Worm (Caenorhabditis elegans) whole organism, L1 larva: ENCODE data around the gene C01G5.7.

ENCODE experiments used
- C34B4.2 ChIP-seq: sonication (generic microtip); optimal IDR thresholded peaks from 2 replicates; lab custom pipeline; 2017; ENCODE audit warnings: mild to moderate bottlenecking, missing genetic modification characterization, missing compliant biosample characterization
- ama-1 ChIP-seq: fragments of 150-350 bp; optimal IDR thresholded peaks from 2 replicates; lab custom pipeline; 2014
- blmp-1 ChIP-seq: fragments of 150-350 bp; optimal IDR thresholded peaks from 2 replicates; lab custom pipeline; 2014; ENCODE audit warnings: missing biosample characterization, missing genetic modification characterization
- ceh-82 ChIP-seq, 3 experiments: fragments of 150-350 bp in 1 of 3; sonication (generic microtip) in 2 of 3; optimal IDR thresholded peaks; 2 replicates each; lab custom pipeline; 2014 to 2017; ENCODE audit warnings: missing biosample characterization in 3 of 3, missing genetic modification characterization in 3 of 3
- ces-1 ChIP-seq: fragments of 150-350 bp; optimal IDR thresholded peaks from 2 replicates; lab custom pipeline; 2014; ENCODE audit warnings: missing biosample characterization, missing genetic modification reagents, missing genetic modification characterization
- egl-27 ChIP-seq, 2 experiments: fragments of 150-350 bp in 1 of 2; sonication (generic microtip); optimal IDR thresholded peaks; 3 replicates each; lab custom pipeline; 2017 to 2018; ENCODE audit warnings: missing biosample characterization in 2 of 2, missing genetic modification characterization in 2 of 2, missing genetic modification reagents in 2 of 2
- elt-2 ChIP-seq: sonication (generic microtip); optimal IDR thresholded peaks from 2 replicates; lab custom pipeline; 2016; ENCODE audit warnings: missing genetic modification characterization, mild to moderate bottlenecking, inconsistent platforms, missing compliant biosample characterization, missing genetic modification reagents
- isw-1 ChIP-seq: fragments of 200-800 bp; sonication (Bioruptor generic); IDR thresholded peaks from 2 replicates; pipeline ENCODE4 v1.3.6; 2022; ENCODE audit warnings: missing genetic modification characterization, missing compliant biosample characterization
- lin-15B ChIP-seq: fragments of 150-350 bp; sonication (generic microtip); optimal IDR thresholded peaks from 3 replicates; lab custom pipeline; 2014; ENCODE audit warnings: missing biosample characterization, missing genetic modification characterization
- pag-3 ChIP-seq: sonication (generic microtip); optimal IDR thresholded peaks from 2 replicates; lab custom pipeline; 2017; ENCODE audit warnings: missing genetic modification characterization, mild to moderate bottlenecking, missing compliant biosample characterization, antibody characterized with exemption, borderline replicate concordance; ENCODE audit not compliant: insufficient read depth
- skn-1 ChIP-seq: fragments of 150-350 bp; optimal IDR thresholded peaks from 2 replicates; lab custom pipeline; 2014; ENCODE audit warnings: missing biosample characterization, missing genetic modification characterization
- snpc-4 ChIP-seq: fragments of 150-350 bp; optimal IDR thresholded peaks from 2 replicates; lab custom pipeline; 2014; ENCODE audit warnings: missing biosample characterization, missing genetic modification characterization

DNA sequence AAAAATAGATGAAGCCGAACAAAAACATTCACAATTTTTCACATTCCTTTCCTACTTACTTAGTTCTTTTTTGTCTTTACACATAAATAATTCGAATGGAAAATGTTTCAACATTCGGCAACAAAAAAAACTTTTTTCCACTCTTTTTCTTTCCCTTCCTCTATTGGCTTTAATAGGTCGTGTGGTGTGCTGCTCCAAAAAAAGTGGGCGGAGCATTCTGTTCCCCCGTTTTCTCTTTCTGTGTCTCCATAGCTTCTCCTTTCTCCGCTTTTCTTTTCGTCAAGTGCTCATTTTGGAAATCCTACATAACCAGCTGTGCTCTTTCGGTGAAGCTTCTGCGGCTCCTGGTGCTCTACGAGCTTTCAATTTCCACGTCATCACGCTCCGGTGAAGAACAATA lies 23.5 kb downstream of the C01G5.7 start, which contains the start of gene C01G5.25:
- TF ChIP-seq ces-1 (GFP tag; lab: Kevin White, UChicago) (no peak), egl-27 (tag; optimal IDR thresholded peaks at IDR 0.05; lab: Kevin White, UChicago) (no peak), ceh-82 (tag; optimal IDR thresholded peaks at IDR 0.05; lab: Kevin White, UChicago) (peak in 1 of 3 experiments; percentile 23), ama-1 (lab: Kevin White, UChicago) (no peak), elt-2 (no peak), snpc-4 (tag; lab: Kevin White, UChicago) (no peak), skn-1 (tag; lab: Kevin White, UChicago) (no peak), pag-3 (no peak), blmp-1 (no peak), lin-15B (no peak), isw-1 (GFP tag; lab: Robert Waterston, UW) (no peak), C34B4.2 (tag; lab: Kevin White, UChicago) (no peak)
